Fruit fly (Drosophila melanogaster) whole organism, wandering third instar larva: Measurements from ENCODE around the gene CG33159.
A peak's percentile ranks its signal among the peaks of the same experiment; 100 is the strongest.

Source experiments
- Myc ChIP-seq: fragments of >200 bp; optimal IDR thresholded peaks from 2 replicates; lab custom pipeline; 2017
- foxo ChIP-seq, 2 experiments: fragments of 200-800 bp; sonication (Bioruptor generic); optimal IDR thresholded peaks; 2 replicates in 1 of 2; 3 replicates in 1 of 2; lab custom pipeline; 2016 to 2017; ENCODE audit warnings: missing biosample characterization in 2 of 2, missing genetic modification characterization in 2 of 2
- psq ChIP-seq: fragments of 200-800 bp; sonication (Bioruptor generic); optimal IDR thresholded peaks from 3 replicates; lab custom pipeline; 2017; ENCODE audit warnings: missing biosample characterization, mild to moderate bottlenecking, missing genetic modification characterization, moderate library complexity

- TF ChIP-seq Myc (lab: Kevin White, UChicago) (no peak), foxo (GFP tag; optimal IDR thresholded peaks at IDR 0.05; lab: Kevin White, UChicago) (peak in 1 of 2 experiments; percentile 35), psq (GFP tag; lab: Kevin White, UChicago) (no peak)
Measured at dm6 chr3L:3239033-3239752, 34.9 kb upstream of the CG33159 start, which contains the start of gene CG17746.
